Fruit fly (Drosophila melanogaster) whole organism, prepupa: ENCODE measurements around the gene Cyp4d21.

ENCODE experiments used
- CG11902 ChIP-seq: fragments of 200-800 bp; sonication (Bioruptor generic); optimal IDR thresholded peaks from 3 replicates; lab custom pipeline; 2016; ENCODE audit warnings: missing biosample characterization, missing genetic modification characterization
- CG1621 ChIP-seq: fragments of 200-800 bp; sonication (Bioruptor generic); optimal IDR thresholded peaks from 3 replicates; lab custom pipeline; 2018; ENCODE audit warnings: missing biosample characterization, mild to moderate bottlenecking, missing genetic modification characterization
- CG3032 ChIP-seq: fragments of 200-800 bp; optimal IDR thresholded peaks from 2 replicates; lab custom pipeline; 2019; ENCODE audit warnings: missing biosample characterization, mild to moderate bottlenecking, missing genetic modification characterization, moderate library complexity
- CG6276 ChIP-seq: fragments of 200-800 bp; sonication (Bioruptor generic); optimal IDR thresholded peaks from 2 replicates; lab custom pipeline; 2017; ENCODE audit warnings: missing biosample characterization, mild to moderate bottlenecking, missing genetic modification characterization
- CG6792 ChIP-seq: fragments of 200-800 bp; sonication (Bioruptor generic); optimal IDR thresholded peaks from 3 replicates; lab custom pipeline; 2016; ENCODE audit warnings: missing biosample characterization, missing genetic modification characterization
- Eip75B ChIP-seq: fragments of 200-800 bp; sonication (Bioruptor generic); optimal IDR thresholded peaks from 3 replicates; lab custom pipeline; 2016; ENCODE audit warnings: missing biosample characterization, missing genetic modification characterization
- OdsH ChIP-seq: fragments of 200-800 bp; sonication (Bioruptor generic); optimal IDR thresholded peaks from 3 replicates; lab custom pipeline; 2016; ENCODE audit warnings: missing biosample characterization, missing genetic modification characterization
- Sox102F ChIP-seq: fragments of 200-800 bp; sonication (Bioruptor generic); optimal IDR thresholded peaks from 2 replicates; lab custom pipeline; 2016; ENCODE audit warnings: missing biosample characterization, mild to moderate bottlenecking, missing genetic modification characterization
- Sox15 ChIP-seq: fragments of 200-800 bp; sonication (Bioruptor generic); optimal IDR thresholded peaks from 3 replicates; lab custom pipeline; 2016; ENCODE audit warnings: missing biosample characterization, missing genetic modification characterization
- acj6 ChIP-seq: fragments of 200-800 bp; sonication (Bioruptor generic); optimal IDR thresholded peaks from 3 replicates; lab custom pipeline; 2016; ENCODE audit warnings: missing biosample characterization, missing genetic modification characterization
- fkh ChIP-seq: fragments of 200-800 bp; sonication (Bioruptor generic); optimal IDR thresholded peaks from 3 replicates; lab custom pipeline; 2017; ENCODE audit warnings: missing biosample characterization, mild to moderate bottlenecking, missing genetic modification characterization, moderate library complexity
- lz ChIP-seq: fragments of 200-800 bp; sonication (Bioruptor generic); optimal IDR thresholded peaks from 3 replicates; lab custom pipeline; 2016; ENCODE audit warnings: missing biosample characterization, missing genetic modification characterization

dm6 chr2L:7598697-7599096 is 6.7 kb upstream of the Cyp4d21 start:
- peak; percentile 42 for TF ChIP-seq OdsH (GFP tag; lab: Kevin White, UChicago)
- no peak for TF ChIP-seq Sox102F (GFP tag; lab: Kevin White, UChicago)
- no peak for TF ChIP-seq CG11902 (GFP tag; lab: Kevin White, UChicago)
- TF ChIP-seq Eip75B = no peak
- TF ChIP-seq CG6792 = peak; percentile 25
- TF ChIP-seq CG6276 (GFP tag; lab: Kevin White, UChicago) = peak; percentile 47
- peak; percentile 32 for TF ChIP-seq acj6
- TF ChIP-seq lz (GFP tag; lab: Kevin White, UChicago) = no peak
- no peak for TF ChIP-seq CG1621 (tag; lab: Kevin White, UChicago)
- TF ChIP-seq fkh = no peak
- peak; percentile 55 for TF ChIP-seq CG3032 (tag; lab: Kevin White, UChicago)
- TF ChIP-seq Sox15 (GFP tag; lab: Kevin White, UChicago) = no peak
